Worm (Caenorhabditis elegans): ENCODE data around the gene ceh-16.

- TF ChIP-seq dao-5 (tag; optimal IDR thresholded peaks at IDR 0.05) (no peak), W03F9.2 (tag; optimal IDR thresholded peaks at IDR 0.05) (no peak), him-1 (tag; optimal IDR thresholded peaks at IDR 0.05) (no peak)
These were observed at the start of gene ceh-16 for ce11 chrIII:8622435-8622834.
